Worm (Caenorhabditis elegans) whole organism, L3 larva: Measurements from ENCODE around the gene flwr-1.

Source experiments
- ama-1 ChIP-seq: fragments of 150-350 bp; optimal IDR thresholded peaks from 2 replicates; lab custom pipeline; 2018
- ztf-4 ChIP-seq: fragments of 150-350 bp; optimal IDR thresholded peaks from 2 replicates; lab custom pipeline; 2014; ENCODE audit warnings: missing biosample characterization, missing genetic modification characterization

DNA sequence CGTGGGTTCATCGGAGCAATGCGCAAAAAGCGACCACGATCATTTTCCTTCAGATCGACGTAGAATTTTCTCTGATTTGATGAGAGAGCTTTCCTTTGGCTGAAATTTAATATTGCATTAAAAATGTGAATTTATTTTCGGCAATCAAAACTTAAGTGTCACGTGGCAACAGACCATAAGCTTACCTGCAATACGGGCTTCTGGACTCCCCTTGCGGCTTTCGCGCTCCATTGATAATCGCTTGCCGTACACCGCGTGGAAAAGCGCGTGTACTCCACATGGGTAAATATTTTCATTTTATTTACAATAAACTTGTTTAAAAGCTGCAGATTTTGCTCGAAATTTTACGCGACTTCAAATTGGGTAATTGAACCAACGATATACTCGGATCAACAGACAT, 12.5 kb upstream of the flwr-1 start, which contains the start of gene plp-2:
- peak; percentile 26 for TF ChIP-seq ama-1
- no peak for TF ChIP-seq ztf-4 (tag; lab: Kevin White, UChicago)
